Worm (Caenorhabditis elegans): Measurements from ENCODE around the gene bus-8A.

The bus-8A gene

DNA sequence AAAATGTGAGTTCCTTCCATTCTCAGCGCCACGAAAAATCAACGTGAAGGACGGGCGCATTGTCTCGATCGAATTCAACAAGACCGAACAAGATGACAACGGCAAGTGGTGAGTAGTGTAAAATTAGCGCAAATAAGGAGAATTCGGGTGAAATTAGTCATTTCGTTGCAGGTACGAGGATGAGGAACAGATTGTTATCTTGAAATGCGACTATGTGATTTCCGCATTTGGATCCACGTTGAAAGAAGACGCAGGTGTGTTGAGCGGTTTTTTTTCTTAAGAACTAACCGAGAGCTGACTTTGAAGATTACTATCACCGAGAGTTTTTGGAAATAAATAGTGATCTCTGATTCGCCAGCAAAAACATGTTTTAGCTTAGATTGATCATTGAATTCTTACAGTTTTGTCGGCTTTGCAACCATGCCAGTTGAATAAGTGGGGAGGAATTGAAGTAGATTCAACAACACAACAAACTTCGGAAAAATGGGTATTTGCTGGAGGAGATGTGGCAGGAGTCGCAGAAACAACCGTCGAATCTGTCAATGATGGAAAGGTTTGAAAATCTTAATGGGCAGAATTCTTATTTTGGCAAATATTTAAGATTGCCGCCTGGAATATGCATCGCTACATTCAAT, 22.5 kb upstream of the bus-8A start:
- TF ChIP-seq elt-2 (tag; optimal IDR thresholded peaks at IDR 0.05): no peak
- TF ChIP-seq nhr-25 (tag; optimal IDR thresholded peaks at IDR 0.05): peak; percentile 46
- peak; percentile 64 for TF ChIP-seq elt-1 (tag; optimal IDR thresholded peaks at IDR 0.05)

DNA sequence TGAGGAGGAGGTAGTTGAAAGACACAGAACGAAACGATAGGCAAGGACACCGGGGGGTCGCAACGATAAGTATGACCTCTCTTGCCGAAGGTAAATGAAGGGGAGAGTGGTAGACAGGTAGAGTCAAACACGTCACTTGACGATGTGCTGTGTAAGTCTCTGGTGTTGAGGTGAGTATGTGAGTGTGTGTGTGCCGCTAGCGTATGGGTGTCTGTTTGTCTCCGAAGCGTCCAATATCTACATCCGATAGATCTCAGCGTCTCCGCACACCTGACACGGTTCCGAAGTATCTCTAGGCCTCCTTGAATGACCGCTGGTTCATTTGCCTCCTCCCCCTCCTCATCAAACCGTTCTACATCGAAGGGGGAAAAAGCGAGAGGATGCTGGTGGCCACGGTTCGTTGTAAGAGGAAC, 17.5 kb upstream of the bus-8A start:
- TF ChIP-seq tbx-2 (tag; optimal IDR thresholded peaks at IDR 0.05) (peak; percentile 35), eor-1 (tag; optimal IDR thresholded peaks at IDR 0.05) (no peak), nhr-237 (tag; optimal IDR thresholded peaks at IDR 0.05) (no peak), pha-4 (tag; optimal IDR thresholded peaks at IDR 0.05) (peak; percentile 82), snpc-4 (tag; optimal IDR thresholded peaks at IDR 0.05) (no peak), elt-3 (tag; optimal IDR thresholded peaks at IDR 0.05) (peak in 1 of 3 experiments; percentile 63), lin-39 (tag; optimal IDR thresholded peaks at IDR 0.05) (peak; percentile 55), unc-62 (GFP tag; optimal IDR thresholded peaks at IDR 0.05) (no peak), nhr-25 (tag; optimal IDR thresholded peaks at IDR 0.05) (peak; percentile 99), nhr-77 (tag; optimal IDR thresholded peaks at IDR 0.05) (no peak), aly-2 (tag; optimal IDR thresholded peaks at IDR 0.05) (no peak), nhr-23 (tag; optimal IDR thresholded peaks at IDR 0.05) (peak; percentile 74), ama-1 (optimal IDR thresholded peaks at IDR 0.05) (no peak), ceh-28 (tag; optimal IDR thresholded peaks at IDR 0.05) (peak; percentile 65), egl-27 (tag; optimal IDR thresholded peaks at IDR 0.05) (peak; percentile 47), lin-15B (tag; optimal IDR thresholded peaks at IDR 0.05) (peak; percentile 16), lsy-12 (tag; optimal IDR thresholded peaks at IDR 0.05) (peak; percentile 7), nhr-76 (tag; optimal IDR thresholded peaks at IDR 0.05) (no peak), jun-1 (tag; optimal IDR thresholded peaks at IDR 0.05) (peak; percentile 79), mml-1 (tag; optimal IDR thresholded peaks at IDR 0.05) (no peak), elt-2 (tag; optimal IDR thresholded peaks at IDR 0.05) (peak; percentile 67), nhr-11 (tag; optimal IDR thresholded peaks at IDR 0.05) (no peak), elt-1 (tag; optimal IDR thresholded peaks at IDR 0.05) (peak; percentile 9), hmg-11 (tag; optimal IDR thresholded peaks at IDR 0.05) (peak; percentile 45), nhr-43 (tag; optimal IDR thresholded peaks at IDR 0.05; ENCODE audit: poor library complexity, severe bottlenecking) (peak; percentile 60), ZK546.5 (tag; optimal IDR thresholded peaks at IDR 0.05) (no peak), nfya-1 (tag; optimal IDR thresholded peaks at IDR 0.05; ENCODE audit: insufficient read depth) (peak; percentile 67), pqm-1 (tag; optimal IDR thresholded peaks at IDR 0.05) (peak; percentile 48), sea-2 (GFP tag; optimal IDR thresholded peaks at IDR 0.05) (no peak), mdl-1 (tag; optimal IDR thresholded peaks at IDR 0.05) (no peak), nhr-28 (tag; optimal IDR thresholded peaks at IDR 0.05) (no peak), nhr-12 (tag; optimal IDR thresholded peaks at IDR 0.05) (no peak)

DNA sequence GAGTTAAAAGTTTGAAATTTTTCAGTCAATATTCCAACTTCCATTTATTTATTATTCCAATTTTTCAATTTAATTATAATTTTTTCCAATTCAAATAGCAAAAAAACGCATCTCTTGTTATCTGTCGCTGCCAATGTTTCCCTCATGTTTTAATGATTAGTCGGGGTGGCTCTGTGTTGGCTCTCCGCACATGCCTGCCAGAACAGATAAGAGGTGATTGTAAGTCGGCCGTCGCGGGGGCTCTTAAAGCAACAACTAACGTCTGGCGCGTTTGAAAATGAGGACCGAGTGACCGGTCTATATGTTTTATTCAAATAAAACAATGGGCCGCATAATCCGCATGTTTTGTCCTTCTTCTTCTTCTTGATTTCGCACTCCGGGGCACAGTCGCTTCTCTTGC, 16.4 kb upstream of the bus-8A start:
- TF ChIP-seq ceh-16 (tag; optimal IDR thresholded peaks at IDR 0.05) (no peak), elt-2 (tag; optimal IDR thresholded peaks at IDR 0.05) (peak; percentile 73), egl-5 (tag; optimal IDR thresholded peaks at IDR 0.05) (no peak), zag-1 (tag; optimal IDR thresholded peaks at IDR 0.05) (no peak), nfya-1 (tag; optimal IDR thresholded peaks at IDR 0.05; ENCODE audit: insufficient read depth) (peak; percentile 6), mdl-1 (tag; optimal IDR thresholded peaks at IDR 0.05) (no peak), pqm-1 (tag; optimal IDR thresholded peaks at IDR 0.05) (peak; percentile 38)

DNA sequence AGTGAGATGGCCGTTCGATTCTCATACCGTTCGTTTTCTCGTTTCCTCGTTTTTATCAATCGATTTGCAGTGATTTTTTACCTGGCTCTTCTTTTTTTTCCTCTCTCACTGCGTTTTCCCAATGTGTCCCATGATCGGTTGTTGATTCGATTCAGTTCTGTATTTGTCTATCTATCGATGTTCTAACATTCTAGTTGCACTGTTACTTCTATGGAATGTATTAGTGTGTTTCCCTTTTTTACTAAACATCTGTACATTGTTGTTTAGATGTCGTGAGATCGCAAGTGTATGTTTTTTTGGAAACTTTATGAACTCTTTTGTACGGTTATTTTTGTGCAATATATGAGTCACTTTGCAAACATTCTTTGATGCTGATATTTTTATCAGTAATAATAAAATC, 15.1 kb upstream of the bus-8A start:
- TF ChIP-seq elt-2 (tag; optimal IDR thresholded peaks at IDR 0.05) (peak; percentile 20), mdl-1 (tag; optimal IDR thresholded peaks at IDR 0.05) (no peak), pha-4 (tag; optimal IDR thresholded peaks at IDR 0.05) (peak; percentile 60), pqm-1 (tag; optimal IDR thresholded peaks at IDR 0.05) (peak; percentile 37)

DNA sequence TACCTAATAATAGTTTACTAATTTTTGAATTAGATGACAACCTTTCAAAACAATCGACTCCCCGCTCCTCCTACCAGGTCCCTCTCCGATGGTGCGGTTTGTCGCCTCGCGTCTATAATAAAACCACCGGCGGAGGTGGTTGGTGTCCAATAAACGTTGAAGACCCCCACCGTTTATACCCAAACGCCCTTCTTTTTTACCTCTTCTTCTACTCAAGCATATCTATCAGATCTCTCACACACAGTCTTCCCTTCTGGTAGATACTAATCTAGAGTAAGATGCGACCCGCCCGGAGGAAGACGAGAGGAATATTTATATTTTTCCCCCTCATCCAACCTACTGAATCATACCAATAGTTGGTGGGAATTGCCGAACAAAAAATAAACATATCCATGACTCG, 13.8 kb upstream of the bus-8A start:
- TF ChIP-seq snpc-4 (tag; optimal IDR thresholded peaks at IDR 0.05): no peak
- no peak for TF ChIP-seq ceh-28 (tag; optimal IDR thresholded peaks at IDR 0.05)
- no peak for TF ChIP-seq egl-27 (tag; optimal IDR thresholded peaks at IDR 0.05)
- TF ChIP-seq pha-4 (tag; optimal IDR thresholded peaks at IDR 0.05): no peak
- peak; percentile 79 for TF ChIP-seq elt-1 (tag; optimal IDR thresholded peaks at IDR 0.05)
- TF ChIP-seq nhr-23 (tag; optimal IDR thresholded peaks at IDR 0.05): peak; percentile 4
- no peak for TF ChIP-seq tbx-2 (tag; optimal IDR thresholded peaks at IDR 0.05)
- TF ChIP-seq nhr-43 (tag; optimal IDR thresholded peaks at IDR 0.05; ENCODE audit: poor library complexity, severe bottlenecking): no peak

Data from whole organism, L3 larva.